Fruit fly (Drosophila melanogaster) whole organism, embryonic: ENCODE measurements around the gene CG4004.

Source experiments
- ATbp ChIP-seq: fragments of 200-800 bp; sonication (Bioruptor generic); optimal IDR thresholded peaks from 2 replicates; lab custom pipeline; 2017; ENCODE audit warnings: missing biosample characterization, mild to moderate bottlenecking, missing genetic modification characterization, missing genetic modification reagents
- B-H2 ChIP-seq: fragments of 200-800 bp; sonication (Bioruptor generic); optimal IDR thresholded peaks from 2 replicates; lab custom pipeline; 2018; ENCODE audit warnings: missing biosample characterization, mild to moderate bottlenecking, missing genetic modification characterization
- CG10209 ChIP-seq: fragments of 200-800 bp; sonication (Bioruptor generic); optimal IDR thresholded peaks from 3 replicates; lab custom pipeline; 2017; ENCODE audit warnings: missing biosample characterization, mild to moderate bottlenecking, missing genetic modification characterization, missing genetic modification reagents
- CG10267 ChIP-seq: fragments of 200-800 bp; sonication (Bioruptor generic); optimal IDR thresholded peaks from 2 replicates; lab custom pipeline; 2018; ENCODE audit warnings: missing biosample characterization, mild to moderate bottlenecking, missing genetic modification characterization, moderate library complexity
- CG10321 ChIP-seq: fragments of 200-800 bp; sonication (Bioruptor generic); IDR thresholded peaks from 2 replicates; pipeline ENCODE4 v1.3.6; 2022; ENCODE audit warnings: missing biosample characterization, missing genetic modification characterization
- CG11695 ChIP-seq: fragments of 200-800 bp; sonication (Bioruptor generic); IDR thresholded peaks from 3 replicates; pipeline ENCODE4 v1.3.6; 2022; ENCODE audit warnings: missing biosample characterization, missing genetic modification characterization
- CG1603 ChIP-seq: fragments of 200-800 bp; sonication (Bioruptor generic); optimal IDR thresholded peaks from 2 replicates; lab custom pipeline; 2019; ENCODE audit warnings: missing biosample characterization, mild to moderate bottlenecking, missing genetic modification characterization, moderate library complexity
- CG16863 ChIP-seq: fragments of 200-800 bp; sonication (Bioruptor generic); optimal IDR thresholded peaks from 3 replicates; lab custom pipeline; 2016; ENCODE audit warnings: missing biosample characterization, missing genetic modification characterization
- CG17829 ChIP-seq: fragments of 200-800 bp; optimal IDR thresholded peaks from 2 replicates; lab custom pipeline; 2019; ENCODE audit warnings: missing biosample characterization, mild to moderate bottlenecking, missing genetic modification characterization, moderate library complexity
- CG2129 ChIP-seq: fragments of 200-800 bp; sonication (Bioruptor generic); IDR thresholded peaks from 2 replicates; pipeline ENCODE4 v1.3.6; 2022; ENCODE audit warnings: missing biosample characterization, missing genetic modification characterization; ENCODE audit not compliant: partially characterized antibody
- CG32772 ChIP-seq: fragments of 200-800 bp; sonication (Bioruptor generic); IDR thresholded peaks from 2 replicates; pipeline ENCODE4 v1.3.6; 2022; ENCODE audit warnings: missing biosample characterization, missing genetic modification characterization
- CG42726 ChIP-seq: fragments of 200-800 bp; sonication (Bioruptor generic); IDR thresholded peaks from 2 replicates; pipeline ENCODE4 v1.3.6; 2022; ENCODE audit warnings: missing biosample characterization, missing genetic modification characterization; ENCODE audit not compliant: partially characterized antibody
- CG5953 ChIP-seq: fragments of 200-800 bp; sonication (Bioruptor generic); IDR thresholded peaks from 2 replicates; pipeline ENCODE4 v1.3.6; 2022; ENCODE audit warnings: missing biosample characterization, missing genetic modification characterization
- CG6689 ChIP-seq: fragments of 200-800 bp; sonication (Bioruptor generic); IDR thresholded peaks from 2 replicates; pipeline ENCODE4 v1.3.6; 2022; ENCODE audit warnings: missing biosample characterization, missing genetic modification characterization
- CG6791 ChIP-seq: fragments of 200-800 bp; sonication (Bioruptor generic); IDR thresholded peaks from 3 replicates; pipeline ENCODE4 v1.3.6; 2022; ENCODE audit warnings: missing biosample characterization, missing genetic modification characterization; ENCODE audit not compliant: partially characterized antibody
- CG7271 ChIP-seq: fragments of 200-800 bp; sonication (Bioruptor generic); optimal IDR thresholded peaks from 2 replicates; lab custom pipeline; 2018; ENCODE audit warnings: missing biosample characterization, mild to moderate bottlenecking, missing genetic modification characterization, moderate library complexity
- CG7372 ChIP-seq: fragments of 200-800 bp; sonication (Bioruptor generic); IDR thresholded peaks from 2 replicates; pipeline ENCODE4 v1.3.6; 2022; ENCODE audit warnings: missing biosample characterization, missing genetic modification characterization
- CG7839 ChIP-seq: fragments of 200-800 bp; sonication (Bioruptor generic); optimal IDR thresholded peaks from 3 replicates; lab custom pipeline; 2018; ENCODE audit warnings: missing biosample characterization, mild to moderate bottlenecking, missing genetic modification characterization, moderate library complexity
- CG8281 ChIP-seq: fragments of 200-800 bp; sonication (Bioruptor generic); optimal IDR thresholded peaks from 2 replicates; lab custom pipeline; 2018; ENCODE audit warnings: missing biosample characterization, mild to moderate bottlenecking, missing genetic modification characterization, moderate library complexity
- CG8388 ChIP-seq: fragments of 200-800 bp; sonication (Bioruptor generic); optimal IDR thresholded peaks from 2 replicates; lab custom pipeline; 2019; ENCODE audit warnings: missing biosample characterization, mild to moderate bottlenecking, missing genetic modification characterization, moderate library complexity
- Dad ChIP-seq: fragments of 200-800 bp; sonication (Bioruptor generic); optimal IDR thresholded peaks from 3 replicates; lab custom pipeline; 2016; ENCODE audit warnings: missing biosample characterization, missing genetic modification characterization
- Dip2 ChIP-seq: fragments of 200-800 bp; sonication (Bioruptor generic); IDR thresholded peaks from 2 replicates; pipeline ENCODE4 v1.3.6; 2022; ENCODE audit warnings: missing biosample characterization, missing genetic modification characterization
- Eip74EF ChIP-seq, 2 experiments: fragments of 200-800 bp in 1 of 2; fragments of >200 bp in 1 of 2; sonication (Bioruptor generic) in 1 of 2; optimal IDR thresholded peaks; 2 replicates each; lab custom pipeline; 2017 to 2019; ENCODE audit warnings: missing biosample characterization in 2 of 2, missing genetic modification characterization in 2 of 2, mild to moderate bottlenecking in 1 of 2, moderate library complexity in 1 of 2
- HLH54F ChIP-seq: fragments of 200-800 bp; sonication (Bioruptor generic); optimal IDR thresholded peaks from 3 replicates; lab custom pipeline; 2016; ENCODE audit warnings: missing biosample characterization, missing genetic modification characterization
- HLHmδ ChIP-seq: fragments of 200-800 bp; sonication (Bioruptor generic); optimal IDR thresholded peaks from 2 replicates; lab custom pipeline; 2018; ENCODE audit warnings: missing biosample characterization, mild to moderate bottlenecking, missing genetic modification characterization, moderate library complexity
- Hey ChIP-seq: fragments of 200-800 bp; sonication (Bioruptor generic); optimal IDR thresholded peaks from 3 replicates; lab custom pipeline; 2018; ENCODE audit warnings: missing biosample characterization, mild to moderate bottlenecking, missing genetic modification characterization
- PHDP ChIP-seq: fragments of 200-800 bp; sonication (Bioruptor generic); optimal IDR thresholded peaks from 3 replicates; lab custom pipeline; 2018; ENCODE audit warnings: missing biosample characterization, mild to moderate bottlenecking, missing genetic modification characterization, moderate library complexity
- Poxn ChIP-seq: fragments of 200-800 bp; sonication (Bioruptor generic); IDR thresholded peaks from 2 replicates; pipeline ENCODE4 v1.3.6; 2022; ENCODE audit warnings: missing biosample characterization, missing genetic modification characterization
- Rx ChIP-seq: fragments of 200-800 bp; sonication (Bioruptor generic); IDR thresholded peaks from 2 replicates; pipeline ENCODE4 v1.3.6; 2022; ENCODE audit warnings: missing biosample characterization, missing genetic modification characterization
- Sin3A ChIP-seq: fragments of >200 bp; optimal IDR thresholded peaks from 2 replicates; lab custom pipeline; 2018
- Sox100B ChIP-seq: fragments of 200-800 bp; sonication (Bioruptor generic); optimal IDR thresholded peaks from 3 replicates; lab custom pipeline; 2018; ENCODE audit warnings: missing biosample characterization, mild to moderate bottlenecking, missing genetic modification characterization
- Xrp1 ChIP-seq: fragments of 200-800 bp; sonication (Bioruptor generic); IDR thresholded peaks from 2 replicates; pipeline ENCODE4 v1.3.6; 2022; ENCODE audit warnings: missing biosample characterization, missing genetic modification characterization
- ab ChIP-seq: fragments of 200-800 bp; sonication (Bioruptor generic); optimal IDR thresholded peaks from 2 replicates; lab custom pipeline; 2016; ENCODE audit warnings: missing biosample characterization, missing genetic modification characterization
- abd-A ChIP-seq: fragments of 200-800 bp; sonication (Bioruptor generic); optimal IDR thresholded peaks from 3 replicates; lab custom pipeline; 2019; ENCODE audit warnings: missing biosample characterization, mild to moderate bottlenecking, missing genetic modification characterization, moderate library complexity
- al ChIP-seq: fragments of 200-800 bp; sonication (Bioruptor generic); IDR thresholded peaks from 2 replicates; pipeline ENCODE4 v1.3.6; 2022; ENCODE audit warnings: missing biosample characterization, missing genetic modification characterization
- ap ChIP-seq: fragments of 200-800 bp; sonication (Bioruptor generic); IDR thresholded peaks from 2 replicates; pipeline ENCODE4 v1.3.6; 2022; ENCODE audit warnings: missing biosample characterization, missing genetic modification characterization
- bigmax ChIP-seq: fragments of 200-800 bp; sonication (Bioruptor generic); optimal IDR thresholded peaks from 2 replicates; lab custom pipeline; 2018; ENCODE audit warnings: missing biosample characterization, mild to moderate bottlenecking, missing genetic modification characterization
- emc ChIP-seq: fragments of 200-800 bp; sonication (Bioruptor generic); optimal IDR thresholded peaks from 2 replicates; lab custom pipeline; 2016; ENCODE audit warnings: missing biosample characterization, missing genetic modification characterization
- en ChIP-seq: fragments of 200-800 bp; sonication (Bioruptor generic); optimal IDR thresholded peaks from 2 replicates; lab custom pipeline; 2016; ENCODE audit warnings: missing biosample characterization, missing genetic modification characterization
- gem ChIP-seq: fragments of 200-800 bp; sonication (Bioruptor generic); optimal IDR thresholded peaks from 2 replicates; lab custom pipeline; 2019; ENCODE audit warnings: missing biosample characterization, mild to moderate bottlenecking, missing genetic modification characterization, moderate library complexity
- hb ChIP-seq: fragments of 200-800 bp; sonication (Bioruptor generic); IDR thresholded peaks from 3 replicates; pipeline ENCODE4 v1.3.6; 2022; ENCODE audit warnings: missing biosample characterization, missing genetic modification characterization; ENCODE audit not compliant: partially characterized antibody
- kay ChIP-seq: fragments of 200-800 bp; sonication (Bioruptor generic); optimal IDR thresholded peaks from 2 replicates; lab custom pipeline; 2016; ENCODE audit warnings: missing biosample characterization, missing genetic modification characterization
- lola ChIP-seq, 3 experiments: fragments of >200 bp in 2 of 3; fragments of 200-800 bp in 1 of 3; sonication (Bioruptor generic) in 1 of 3; optimal IDR thresholded peaks; 2 replicates each; lab custom pipeline; 2017 to 2019; ENCODE audit warnings: missing biosample characterization in 3 of 3, missing genetic modification characterization in 3 of 3, mild to moderate bottlenecking in 1 of 3, moderate library complexity in 1 of 3
- odd ChIP-seq: fragments of 200-800 bp; sonication (Bioruptor generic); optimal IDR thresholded peaks from 2 replicates; lab custom pipeline; 2017; ENCODE audit warnings: missing biosample characterization, mild to moderate bottlenecking, missing genetic modification characterization
- peb ChIP-seq: fragments of 200-800 bp; sonication (Bioruptor generic); IDR thresholded peaks from 2 replicates; pipeline ENCODE4 v1.3.6; 2022; ENCODE audit warnings: missing biosample characterization, missing genetic modification characterization
- shn ChIP-seq: fragments of 200-800 bp; sonication (Bioruptor generic); optimal IDR thresholded peaks from 3 replicates; lab custom pipeline; 2016; ENCODE audit warnings: missing biosample characterization, missing genetic modification characterization
- slbo ChIP-seq: fragments of 200-800 bp; sonication (Bioruptor generic); IDR thresholded peaks from 2 replicates; pipeline ENCODE4 v1.3.6; 2022; ENCODE audit warnings: missing biosample characterization, missing genetic modification characterization
- twi ChIP-seq: fragments of 200-800 bp; optimal IDR thresholded peaks from 2 replicates; lab custom pipeline; 2019; ENCODE audit warnings: missing biosample characterization, mild to moderate bottlenecking, missing genetic modification characterization, moderate library complexity
- unc-4 ChIP-seq: fragments of 200-800 bp; sonication (Bioruptor generic); IDR thresholded peaks from 2 replicates; pipeline ENCODE4 v1.3.6; 2022; ENCODE audit warnings: missing biosample characterization, missing genetic modification characterization; ENCODE audit not compliant: partially characterized antibody

The CG4004 gene

DNA sequence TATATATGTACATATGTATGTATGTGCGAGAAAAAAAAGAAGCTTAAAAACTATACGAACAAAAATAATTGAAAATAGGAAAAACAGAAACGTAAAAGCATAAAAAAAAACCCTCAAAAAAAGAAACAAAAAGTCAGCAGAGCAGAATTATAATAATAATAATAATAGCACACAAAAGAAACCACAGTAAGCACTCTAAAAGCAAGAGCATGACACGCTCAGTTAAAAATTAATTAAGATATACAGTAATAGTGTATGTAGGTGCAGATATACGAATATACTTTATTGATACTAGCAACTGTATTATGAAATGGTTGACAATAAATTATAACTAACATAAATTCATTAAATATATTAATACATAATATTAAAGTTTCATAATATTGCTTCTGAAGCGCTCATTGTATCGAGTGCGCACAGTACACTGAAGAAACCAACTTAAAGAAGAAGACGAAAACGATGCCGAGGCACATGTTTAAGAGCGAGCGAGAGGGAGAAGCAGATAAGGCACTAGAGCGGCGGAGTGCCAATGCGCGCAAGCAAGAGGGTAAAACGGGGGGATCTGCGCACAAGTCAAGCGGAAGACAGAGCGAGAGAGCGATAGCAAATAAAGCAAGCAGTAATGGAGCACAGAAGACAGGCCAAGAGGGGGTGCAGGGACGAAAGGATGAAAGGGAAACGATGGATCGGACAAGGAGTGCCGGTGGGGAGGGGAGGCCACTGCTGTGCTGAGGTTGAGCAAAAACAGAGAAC, 9.1 kb upstream of the CG4004 start (continued):
- peak; percentile 88 for TF ChIP-seq CG11695 (GFP tag; lab: Robert Waterston, UW)
- peak; percentile 89 for TF ChIP-seq Xrp1 (GFP tag; lab: Robert Waterston, UW)
- TF ChIP-seq shn, result no peak
- peak; percentile 98 for TF ChIP-seq abd-A (tag; lab: Kevin White, UChicago)
- peak; percentile 78 for TF ChIP-seq CG8281 (tag; lab: Kevin White, UChicago)
- no peak for TF ChIP-seq en
- no peak for TF ChIP-seq unc-4
- peak in 1 of 3 experiments; percentile 82 for TF ChIP-seq lola (GFP tag; optimal IDR thresholded peaks at IDR 0.05; lab: Kevin White, UChicago)
- TF ChIP-seq Dip2 (GFP tag; lab: Robert Waterston, UW), result no peak
- TF ChIP-seq ap (GFP tag; lab: Robert Waterston, UW), result peak; percentile 57
- TF ChIP-seq CG7372 (GFP tag; lab: Robert Waterston, UW), result peak; percentile 84
- peak; percentile 72 for TF ChIP-seq peb (GFP tag; lab: Robert Waterston, UW)
- TF ChIP-seq CG7839 (tag; lab: Kevin White, UChicago), result peak; percentile 95
- peak; percentile 92 for TF ChIP-seq Sox100B (GFP tag; lab: Kevin White, UChicago)
- TF ChIP-seq CG16863, result no peak
- TF ChIP-seq CG17829, result peak; percentile 92
- peak; percentile 96 for TF ChIP-seq gem
- peak; percentile 74 for TF ChIP-seq Poxn (GFP tag; lab: Robert Waterston, UW)
- TF ChIP-seq Dad (GFP tag; lab: Kevin White, UChicago), result no peak
- TF ChIP-seq CG2129, result no peak
- TF ChIP-seq CG10267 (tag; lab: Kevin White, UChicago), result peak; percentile 84
- TF ChIP-seq Hey (tag; lab: Kevin White, UChicago), result no peak
- TF ChIP-seq odd (GFP tag; lab: Kevin White, UChicago), result peak; percentile 70
- TF ChIP-seq al (GFP tag; lab: Robert Waterston, UW), result peak; percentile 90
- TF ChIP-seq ATbp (GFP tag; lab: Kevin White, UChicago), result peak; percentile 78
- peak; percentile 93 for TF ChIP-seq B-H2 (GFP tag; lab: Kevin White, UChicago)
- TF ChIP-seq CG10321, result peak; percentile 41; the same call in 1 of the 2 replicates
- TF ChIP-seq Rx (GFP tag; lab: Robert Waterston, UW), result peak; percentile 56
- peak; percentile 93 for TF ChIP-seq PHDP (tag; lab: Kevin White, UChicago)
- peak; percentile 89 for TF ChIP-seq CG10209
- peak; percentile 89 for TF ChIP-seq CG6689 (GFP tag; lab: Robert Waterston, UW)
- peak; percentile 53 for TF ChIP-seq kay (GFP tag; lab: Kevin White, UChicago)
- TF ChIP-seq CG42726, result 0 out of 2 replicates have a peak, but pooled peaks have one; percentile 6
- TF ChIP-seq CG1603 (tag; lab: Kevin White, UChicago), result peak; percentile 19
- TF ChIP-seq HLH54F (GFP tag; lab: Kevin White, UChicago), result no peak
- peak; percentile 93 for TF ChIP-seq slbo
- no peak for TF ChIP-seq hb (GFP tag; lab: Robert Waterston, UW)
- TF ChIP-seq CG32772 (GFP tag; lab: Robert Waterston, UW), result peak; percentile 87
- peak; percentile 61 for TF ChIP-seq CG7271 (tag; lab: Kevin White, UChicago)
- no peak; the same call in 2 of the 3 replicates for TF ChIP-seq CG6791
- TF ChIP-seq ab (GFP tag; lab: Kevin White, UChicago), result no peak
- peak; percentile 71; the same call in 1 of the 2 replicates for TF ChIP-seq CG5953 (GFP tag; lab: Robert Waterston, UW)
- peak; percentile 80 for TF ChIP-seq twi (tag; lab: Kevin White, UChicago)
- no peak for TF ChIP-seq Sin3A
- TF ChIP-seq Eip74EF (GFP tag; optimal IDR thresholded peaks at IDR 0.05; lab: Kevin White, UChicago), result peak in 1 of 2 experiments; percentile 82
- TF ChIP-seq bigmax (GFP tag; lab: Kevin White, UChicago), result no peak
- TF ChIP-seq emc, result no peak
- TF ChIP-seq HLHmδ, result no peak
- TF ChIP-seq CG8388, result peak; percentile 87
